Worm (Caenorhabditis elegans) whole organism, young adult: ENCODE results near the gene ben-1.

Source experiments
- B0035.1 ChIP-seq: sonication (generic microtip); optimal IDR thresholded peaks from 2 replicates; lab custom pipeline; 2016; ENCODE audit warnings: missing genetic modification characterization, mild to moderate bottlenecking, missing compliant biosample characterization, missing genotype, missing genetic modification reagents
- B0261.1 ChIP-seq: sonication (generic microtip); optimal IDR thresholded peaks from 2 replicates; lab custom pipeline; 2016; ENCODE audit warnings: mild to moderate bottlenecking, missing genetic modification characterization, moderate library complexity, missing compliant biosample characterization
- C06A6.2 ChIP-seq: fragments of 200-800 bp; sonication (Bioruptor generic); conservative IDR thresholded peaks from 2 replicates; pipeline ENCODE4 v1.3.6; 2022; ENCODE audit warnings: missing genetic modification characterization, missing compliant biosample characterization
- D2030.7 ChIP-seq: fragments of 200-800 bp; sonication (Bioruptor generic); IDR thresholded peaks from 2 replicates; pipeline ENCODE4 v1.3.6; 2022; ENCODE audit warnings: missing genetic modification reagents, missing genetic modification characterization, missing compliant biosample characterization
- F10E7.11 ChIP-seq: sonication (generic microtip); optimal IDR thresholded peaks from 2 replicates; lab custom pipeline; 2017; ENCODE audit warnings: mild to moderate bottlenecking, missing genetic modification characterization, moderate library complexity, missing compliant biosample characterization
- F22D6.2 ChIP-seq: sonication (generic microtip); optimal IDR thresholded peaks from 2 replicates; lab custom pipeline; 2016; ENCODE audit warnings: mild to moderate bottlenecking, missing genetic modification characterization, missing compliant biosample characterization
- F23B12.7 ChIP-seq: sonication (generic microtip); optimal IDR thresholded peaks from 2 replicates; lab custom pipeline; 2017; ENCODE audit warnings: missing genetic modification characterization, mild to moderate bottlenecking, missing compliant biosample characterization, antibody characterized with exemption, moderate library complexity; ENCODE audit not compliant: insufficient read depth
- F33H1.4 ChIP-seq: fragments of 200-800 bp; sonication (Bioruptor generic); IDR thresholded peaks from 2 replicates; pipeline ENCODE4 v1.3.6; 2022; ENCODE audit warnings: missing genetic modification reagents, missing genetic modification characterization, missing compliant biosample characterization
- F37B4.10 ChIP-seq: fragments of 200-800 bp; sonication (Bioruptor generic); IDR thresholded peaks from 2 replicates; pipeline ENCODE4 v1.3.6; 2022; ENCODE audit warnings: missing genetic modification characterization, missing compliant biosample characterization
- F49E8.2 ChIP-seq: sonication (generic microtip); optimal IDR thresholded peaks from 3 replicates; lab custom pipeline; 2017; ENCODE audit warnings: missing genetic modification characterization, mild to moderate bottlenecking, missing compliant biosample characterization, antibody characterized with exemption, moderate library complexity; ENCODE audit not compliant: insufficient read depth
- F57A8.1 ChIP-seq: fragments of 200-800 bp; sonication (Bioruptor generic); optimal IDR thresholded peaks from 2 replicates; lab custom pipeline; 2018; ENCODE audit warnings: mild to moderate bottlenecking, missing genetic modification characterization, moderate library complexity, missing compliant biosample characterization
- Y53G8AR.9 ChIP-seq: fragments of 200-800 bp; sonication (Bioruptor generic); conservative IDR thresholded peaks from 2 replicates; pipeline ENCODE4 v1.3.6; 2022; ENCODE audit warnings: missing genetic modification reagents, missing genetic modification characterization, missing compliant biosample characterization
- ama-1 ChIP-seq, 3 experiments: fragments of 150-350 bp in 1 of 3; sonication (generic microtip) in 2 of 3; optimal IDR thresholded peaks; 2 replicates each; lab custom pipeline; 2014 to 2018; ENCODE audit warnings: missing biosample characterization in 2 of 3, missing genetic modification characterization in 2 of 3, missing genetic modification reagents in 2 of 3
- athp-1 ChIP-seq: sonication (generic microtip); optimal IDR thresholded peaks from 2 replicates; lab custom pipeline; 2017; ENCODE audit warnings: mild to moderate bottlenecking, missing genetic modification characterization, missing compliant biosample characterization
- attf-5 ChIP-seq: fragments of 200-800 bp; sonication (Bioruptor generic); optimal IDR thresholded peaks from 2 replicates; lab custom pipeline; 2018; ENCODE audit warnings: mild to moderate bottlenecking, missing genetic modification characterization, missing compliant biosample characterization
- bed-2 ChIP-seq: fragments of 200-800 bp; sonication (Bioruptor generic); IDR thresholded peaks from 2 replicates; pipeline ENCODE4 v1.3.6; 2022; ENCODE audit warnings: missing genetic modification reagents, missing genetic modification characterization, missing compliant biosample characterization
- ccch-3 ChIP-seq: fragments of 200-800 bp; sonication (Bioruptor generic); optimal IDR thresholded peaks from 2 replicates; lab custom pipeline; 2018; ENCODE audit warnings: mild to moderate bottlenecking, missing genetic modification characterization, missing compliant biosample characterization
- ceh-40 ChIP-seq: fragments of 200-800 bp; sonication (Bioruptor generic); IDR thresholded peaks from 2 replicates; pipeline ENCODE4 v1.3.6; 2022; ENCODE audit warnings: missing genetic modification characterization, missing compliant biosample characterization
- ceh-58 ChIP-seq: fragments of 200-800 bp; sonication (Bioruptor generic); IDR thresholded peaks from 2 replicates; pipeline ENCODE4 v1.3.6; 2022; ENCODE audit warnings: missing genetic modification characterization, missing compliant biosample characterization
- die-1 ChIP-seq: sonication (generic microtip); optimal IDR thresholded peaks from 2 replicates; lab custom pipeline; 2016; ENCODE audit warnings: missing genotype, mild to moderate bottlenecking, missing genetic modification characterization, missing compliant biosample characterization
- dpff-1 ChIP-seq: sonication (generic microtip); optimal IDR thresholded peaks from 2 replicates; lab custom pipeline; 2017; ENCODE audit warnings: mild to moderate bottlenecking, missing genetic modification characterization, missing compliant biosample characterization
- egl-18 ChIP-seq: fragments of 200-800 bp; sonication (Bioruptor generic); IDR thresholded peaks from 2 replicates; pipeline ENCODE4 v1.3.6; 2022; ENCODE audit warnings: missing genetic modification reagents, missing genetic modification characterization, missing compliant biosample characterization
- gei-17 ChIP-seq: fragments of 200-800 bp; sonication (Bioruptor generic); optimal IDR thresholded peaks from 2 replicates; lab custom pipeline; 2018; ENCODE audit warnings: mild to moderate bottlenecking, missing genetic modification characterization, missing compliant biosample characterization
- hlh-12 ChIP-seq: sonication (generic microtip); optimal IDR thresholded peaks from 2 replicates; lab custom pipeline; 2016; ENCODE audit warnings: missing genetic modification characterization, missing compliant biosample characterization
- hlh-26 ChIP-seq: fragments of 200-800 bp; sonication (Bioruptor generic); conservative IDR thresholded peaks from 2 replicates; pipeline ENCODE4 v1.3.6; 2022; ENCODE audit warnings: missing genetic modification reagents, missing genetic modification characterization, missing compliant biosample characterization
- hmg-20 ChIP-seq: fragments of 200-800 bp; sonication (Bioruptor generic); IDR thresholded peaks from 2 replicates; pipeline ENCODE4 v1.3.6; 2022; ENCODE audit warnings: missing genetic modification reagents, missing genetic modification characterization, missing compliant biosample characterization
- hrde-1 ChIP-seq: sonication (generic microtip); optimal IDR thresholded peaks from 2 replicates; lab custom pipeline; 2016; ENCODE audit warnings: missing genetic modification characterization, mild to moderate bottlenecking, missing compliant biosample characterization, moderate library complexity, missing genotype, missing genetic modification reagents, borderline replicate concordance
- lin-26 ChIP-seq: fragments of 200-800 bp; sonication (Bioruptor generic); IDR thresholded peaks from 2 replicates; pipeline ENCODE4 v1.3.6; 2022; ENCODE audit warnings: missing genetic modification reagents, missing genetic modification characterization, missing compliant biosample characterization
- lin-35 ChIP-seq, 3 experiments: fragments of 150-350 bp in 2 of 3; sonication (generic microtip) in 1 of 3; optimal IDR thresholded peaks; 2 replicates each; lab custom pipeline; 2014 to 2018; ENCODE audit warnings: missing biosample characterization in 3 of 3, missing genetic modification characterization in 3 of 3, missing genetic modification reagents in 3 of 3
- lin-40 ChIP-seq: sonication (generic microtip); optimal IDR thresholded peaks from 2 replicates; lab custom pipeline; 2016; ENCODE audit warnings: missing genetic modification characterization, mild to moderate bottlenecking, missing compliant biosample characterization, missing genotype, missing genetic modification reagents
- madf-10 ChIP-seq: sonication (generic microtip); optimal IDR thresholded peaks from 2 replicates; lab custom pipeline; 2016; ENCODE audit warnings: mild to moderate bottlenecking, missing genetic modification characterization, missing compliant biosample characterization
- madf-3 ChIP-seq: fragments of 200-800 bp; sonication (Bioruptor generic); IDR thresholded peaks from 2 replicates; pipeline ENCODE4 v1.3.6; 2022; ENCODE audit warnings: missing genetic modification reagents, missing genetic modification characterization, missing compliant biosample characterization
- madf-6 ChIP-seq: fragments of 200-800 bp; sonication (Bioruptor generic); IDR thresholded peaks from 2 replicates; pipeline ENCODE4 v1.3.6; 2022; ENCODE audit warnings: missing genetic modification reagents, missing genetic modification characterization, missing compliant biosample characterization
- nfya-1 ChIP-seq: sonication (generic microtip); optimal IDR thresholded peaks from 2 replicates; lab custom pipeline; 2017; ENCODE audit warnings: antibody characterized with exemption, missing compliant biosample characterization, missing genetic modification characterization, borderline replicate concordance; ENCODE audit not compliant: insufficient read depth
- nhr-179 ChIP-seq: sonication (generic microtip); optimal IDR thresholded peaks from 2 replicates; lab custom pipeline; 2016; ENCODE audit warnings: mild to moderate bottlenecking, missing genetic modification characterization, missing compliant biosample characterization
- nhr-27 ChIP-seq: fragments of 200-800 bp; sonication (Bioruptor generic); optimal IDR thresholded peaks from 2 replicates; lab custom pipeline; 2018; ENCODE audit warnings: mild to moderate bottlenecking, missing genetic modification characterization, moderate library complexity, missing compliant biosample characterization
- nhr-90 ChIP-seq: sonication (generic microtip); optimal IDR thresholded peaks from 2 replicates; lab custom pipeline; 2016; ENCODE audit warnings: missing genotype, mild to moderate bottlenecking, missing genetic modification characterization, missing compliant biosample characterization
- rec-8 ChIP-seq, 2 experiments: sonication (generic microtip); optimal IDR thresholded peaks; 2 replicates each; lab custom pipeline; 2016; ENCODE audit warnings: mild to moderate bottlenecking in 2 of 2, missing genetic modification characterization in 2 of 2, missing genetic modification reagents in 2 of 2, missing genotype in 2 of 2, missing biosample characterization in 1 of 2, missing compliant biosample characterization in 1 of 2, moderate library complexity in 1 of 2
- repo-1 ChIP-seq: sonication (generic microtip); optimal IDR thresholded peaks from 2 replicates; lab custom pipeline; 2017; ENCODE audit warnings: mild to moderate bottlenecking, missing genetic modification characterization, missing compliant biosample characterization
- sdz-38 ChIP-seq: sonication (generic microtip); optimal IDR thresholded peaks from 2 replicates; lab custom pipeline; 2016; ENCODE audit warnings: missing genotype, missing genetic modification characterization, missing compliant biosample characterization
- sea-2 ChIP-seq: fragments of 200-800 bp; sonication (Bioruptor generic); IDR thresholded peaks from 2 replicates; pipeline ENCODE4 v1.3.6; 2022; ENCODE audit warnings: missing genetic modification characterization, missing compliant biosample characterization
- snpc-1.1 ChIP-seq: sonication (generic microtip); optimal IDR thresholded peaks from 2 replicates; lab custom pipeline; 2017; ENCODE audit warnings: missing genetic modification characterization, mild to moderate bottlenecking, missing compliant biosample characterization, antibody characterized with exemption, moderate library complexity, missing genotype, missing genetic modification reagents; ENCODE audit not compliant: insufficient read depth
- snpc-4 ChIP-seq, 5 experiments: fragments of 150-350 bp in 1 of 5; sonication (generic microtip) in 4 of 5; optimal IDR thresholded peaks; 2 replicates each; lab custom pipeline; 2014 to 2018; ENCODE audit warnings: missing genetic modification characterization in 5 of 5, missing biosample characterization in 3 of 5, antibody characterized with exemption in 2 of 5, mild to moderate bottlenecking in 2 of 5, missing compliant biosample characterization in 2 of 5, missing genotype in 2 of 5, moderate library complexity in 2 of 5, missing genetic modification reagents in 1 of 5
- tbx-9 ChIP-seq: sonication (generic microtip); optimal IDR thresholded peaks from 2 replicates; lab custom pipeline; 2016; ENCODE audit warnings: borderline replicate concordance, missing genetic modification characterization, inconsistent platforms, missing compliant biosample characterization
- ztf-22 ChIP-seq: fragments of 200-800 bp; sonication (Bioruptor generic); optimal IDR thresholded peaks from 2 replicates; lab custom pipeline; 2018; ENCODE audit warnings: mild to moderate bottlenecking, missing genetic modification characterization, moderate library complexity, missing compliant biosample characterization
- ztf-25 ChIP-seq: fragments of 200-800 bp; sonication (Bioruptor generic); IDR thresholded peaks from 2 replicates; pipeline ENCODE4 v1.3.6; 2022; ENCODE audit warnings: missing genetic modification reagents, missing genetic modification characterization, missing compliant biosample characterization
- ztf-6 ChIP-seq: fragments of 200-800 bp; sonication (Bioruptor generic); IDR thresholded peaks from 2 replicates; pipeline ENCODE4 v1.3.6; 2022; ENCODE audit warnings: missing genetic modification reagents, missing genetic modification characterization, missing compliant biosample characterization

The ben-1 gene

DNA sequence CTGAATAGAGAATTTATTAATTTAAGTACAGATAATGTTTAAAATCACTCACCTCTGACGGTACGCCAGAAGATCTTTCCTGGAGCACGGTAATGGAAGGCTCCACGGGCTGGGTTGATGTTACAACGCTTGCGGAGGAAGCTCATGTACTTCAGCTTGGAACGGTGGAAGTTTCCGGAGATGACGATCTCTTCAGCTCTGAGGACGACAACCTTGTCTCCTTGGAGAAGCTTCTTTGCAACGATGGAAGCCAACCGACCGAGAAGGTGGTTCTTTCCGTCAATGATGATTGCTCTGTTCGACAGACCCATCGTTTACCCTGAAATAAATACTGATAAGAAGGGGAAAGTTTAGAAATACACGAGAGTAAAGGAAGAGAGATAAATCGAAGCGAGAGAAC, 38.2 kb downstream of the ben-1 start, which contains the start of gene rpl-16 (continued):
- no peak for TF ChIP-seq F57A8.1 (GFP tag; lab: Kevin White, UChicago)
- TF ChIP-seq ztf-6 (GFP tag; lab: Robert Waterston, UW), result no peak
- peak; percentile 62; the same call in 1 of the 2 replicates for TF ChIP-seq egl-18 (GFP tag; lab: Robert Waterston, UW)
- no peak for TF ChIP-seq athp-1 (tag; lab: Kevin White, UChicago)
- TF ChIP-seq hlh-26, result no peak
- TF ChIP-seq lin-26 (GFP tag; lab: Robert Waterston, UW), result no peak
- TF ChIP-seq sdz-38 (tag; lab: Kevin White, UChicago), result no peak
- TF ChIP-seq ceh-40 (GFP tag; lab: Robert Waterston, UW), result no peak; the same call in 1 of the 2 replicates
- no peak for TF ChIP-seq F22D6.2 (tag; lab: Kevin White, UChicago)
- no peak for TF ChIP-seq gei-17 (GFP tag; lab: Kevin White, UChicago)
- TF ChIP-seq rec-8 (tag; optimal IDR thresholded peaks at IDR 0.05; lab: Kevin White, UChicago), result no peak
- no peak for TF ChIP-seq nhr-179 (tag; lab: Kevin White, UChicago)
- no peak for TF ChIP-seq F10E7.11 (tag; lab: Kevin White, UChicago)
- TF ChIP-seq madf-10, result no peak
- TF ChIP-seq Y53G8AR.9 (GFP tag; lab: Robert Waterston, UW), result peak; percentile 70
- TF ChIP-seq ama-1 (optimal IDR thresholded peaks at IDR 0.05; lab: Kevin White, UChicago), result no peak
- peak in 1 of 2 experiments; percentile 67 for TF ChIP-seq ama-1 (GFP tag; optimal IDR thresholded peaks at IDR 0.05; lab: Kevin White, UChicago)
- TF ChIP-seq B0261.1, result no peak
- no peak for TF ChIP-seq dpff-1 (tag; lab: Kevin White, UChicago)
- no peak for TF ChIP-seq nhr-27 (tag; lab: Kevin White, UChicago)
- no peak for TF ChIP-seq snpc-1.1 (tag; lab: Kevin White, UChicago)
- TF ChIP-seq F33H1.4 (GFP tag; lab: Robert Waterston, UW), result peak; percentile 18; the same call in 1 of the 2 replicates
- TF ChIP-seq hlh-12 (tag; lab: Kevin White, UChicago), result no peak
- no peak for TF ChIP-seq ztf-22
- no peak for TF ChIP-seq bed-2 (GFP tag; lab: Robert Waterston, UW)
- TF ChIP-seq attf-5, result no peak
- no peak for TF ChIP-seq nfya-1 (tag; lab: Kevin White, UChicago)
- no peak for TF ChIP-seq lin-40 (tag; lab: Kevin White, UChicago)
- peak; percentile 36 for TF ChIP-seq repo-1 (tag; lab: Kevin White, UChicago)
- TF ChIP-seq C06A6.2 (GFP tag; lab: Robert Waterston, UW), result no peak
- TF ChIP-seq F37B4.10 (GFP tag; lab: Robert Waterston, UW), result no peak
- no peak for TF ChIP-seq sea-2 (GFP tag; lab: Robert Waterston, UW)
- no peak for TF ChIP-seq ccch-3 (GFP tag; lab: Kevin White, UChicago)
- TF ChIP-seq hmg-20 (GFP tag; lab: Robert Waterston, UW), result no peak
- no peak for TF ChIP-seq madf-3
- no peak for TF ChIP-seq B0035.1 (tag; lab: Kevin White, UChicago)
- no peak for TF ChIP-seq lin-35 (GFP tag; optimal IDR thresholded peaks at IDR 0.05; lab: Kevin White, UChicago)
- TF ChIP-seq madf-6 (GFP tag; lab: Robert Waterston, UW), result peak; percentile 53; the same call in 1 of the 2 replicates
- no peak for TF ChIP-seq D2030.7
- TF ChIP-seq F49E8.2 (tag; lab: Kevin White, UChicago), result peak; percentile 38
- TF ChIP-seq ztf-25 (GFP tag; lab: Robert Waterston, UW), result no peak
- no peak for TF ChIP-seq nhr-90 (tag; lab: Kevin White, UChicago)
- no peak for TF ChIP-seq die-1
- TF ChIP-seq ceh-58 (GFP tag; lab: Robert Waterston, UW), result no peak
- no peak for TF ChIP-seq snpc-4 (GFP tag; optimal IDR thresholded peaks at IDR 0.05; lab: Kevin White, UChicago)
- no peak for TF ChIP-seq snpc-4 (tag; optimal IDR thresholded peaks at IDR 0.05; lab: Kevin White, UChicago)
- no peak for TF ChIP-seq hrde-1 (tag; lab: Kevin White, UChicago)
- TF ChIP-seq F23B12.7 (tag; lab: Kevin White, UChicago), result no peak
- no peak for TF ChIP-seq tbx-9
